Worm (Caenorhabditis elegans) whole organism, late embryonic: ENCODE data around the gene sra-3.

Source experiments
- K09A11.1 ChIP-seq: sonication (generic microtip); optimal IDR thresholded peaks from 2 replicates; lab custom pipeline; 2017; ENCODE audit warnings: antibody characterized with exemption, mild to moderate bottlenecking, missing genetic modification characterization, missing compliant biosample characterization; ENCODE audit not compliant: insufficient read depth
- Y22D7AL.16 ChIP-seq: sonication (generic microtip); optimal IDR thresholded peaks from 2 replicates; lab custom pipeline; 2016; ENCODE audit warnings: missing genetic modification characterization, missing compliant biosample characterization
- ceh-14 ChIP-seq: sonication (generic microtip); optimal IDR thresholded peaks from 2 replicates; lab custom pipeline; 2016; ENCODE audit warnings: missing genotype, missing genetic modification characterization, missing compliant biosample characterization
- ceh-2 ChIP-seq: sonication (generic microtip); optimal IDR thresholded peaks from 2 replicates; lab custom pipeline; 2016; ENCODE audit warnings: missing genotype, missing genetic modification characterization, missing compliant biosample characterization
- ceh-22 ChIP-seq: sonication (generic microtip); optimal IDR thresholded peaks from 2 replicates; lab custom pipeline; 2017; ENCODE audit warnings: missing biosample characterization, missing genetic modification characterization
- ceh-24 ChIP-seq: sonication (generic microtip); optimal IDR thresholded peaks from 2 replicates; lab custom pipeline; 2016; ENCODE audit warnings: mild to moderate bottlenecking, missing genetic modification characterization, missing compliant biosample characterization
- ceh-30 ChIP-seq: fragments of 150-350 bp; optimal IDR thresholded peaks from 2 replicates; lab custom pipeline; 2014; ENCODE audit warnings: missing biosample characterization, missing genetic modification characterization
- ceh-31 ChIP-seq: sonication (generic microtip); optimal IDR thresholded peaks from 2 replicates; lab custom pipeline; 2016; ENCODE audit warnings: missing genetic modification characterization, missing compliant biosample characterization
- ceh-45 ChIP-seq: fragments of 200-800 bp; sonication (Bioruptor generic); IDR thresholded peaks from 2 replicates; pipeline ENCODE4 v1.3.6; 2022; ENCODE audit warnings: missing genetic modification reagents, missing genetic modification characterization, missing compliant biosample characterization
- ceh-9 ChIP-seq: sonication (generic microtip); optimal IDR thresholded peaks from 2 replicates; lab custom pipeline; 2016; ENCODE audit warnings: mild to moderate bottlenecking, missing genetic modification characterization, inconsistent platforms, missing compliant biosample characterization
- che-1 ChIP-seq: sonication (generic microtip); optimal IDR thresholded peaks from 2 replicates; lab custom pipeline; 2016; ENCODE audit warnings: mild to moderate bottlenecking, missing genetic modification characterization, missing compliant biosample characterization
- dmd-4 ChIP-seq: sonication (generic microtip); optimal IDR thresholded peaks from 2 replicates; lab custom pipeline; 2016; ENCODE audit warnings: borderline replicate concordance, missing genetic modification characterization, missing compliant biosample characterization
- dve-1 ChIP-seq: sonication (generic microtip); optimal IDR thresholded peaks from 2 replicates; lab custom pipeline; 2017; ENCODE audit warnings: antibody characterized with exemption, mild to moderate bottlenecking, missing genetic modification characterization, missing compliant biosample characterization
- elt-2 ChIP-seq: sonication (generic microtip); optimal IDR thresholded peaks from 2 replicates; lab custom pipeline; 2016; ENCODE audit warnings: missing genetic modification reagents, missing genetic modification characterization, missing compliant biosample characterization
- fkh-10 ChIP-seq: fragments of 150-350 bp; optimal IDR thresholded peaks from 2 replicates; lab custom pipeline; 2014; ENCODE audit warnings: missing biosample characterization, missing genetic modification reagents, missing genetic modification characterization
- gmeb-2 ChIP-seq: sonication (generic microtip); optimal IDR thresholded peaks from 2 replicates; lab custom pipeline; 2016; ENCODE audit warnings: missing genetic modification characterization, inconsistent platforms, missing compliant biosample characterization
- hlh-13 ChIP-seq: fragments of 200-800 bp; sonication (Bioruptor generic); optimal IDR thresholded peaks from 2 replicates; lab custom pipeline; 2018; ENCODE audit warnings: mild to moderate bottlenecking, missing genetic modification characterization, missing compliant biosample characterization
- hlh-15 ChIP-seq: sonication (generic microtip); optimal IDR thresholded peaks from 2 replicates; lab custom pipeline; 2016; ENCODE audit warnings: missing genetic modification characterization, missing compliant biosample characterization
- hlh-6 ChIP-seq: sonication (generic microtip); optimal IDR thresholded peaks from 2 replicates; lab custom pipeline; 2016; ENCODE audit warnings: missing genotype, missing genetic modification characterization, missing compliant biosample characterization
- hlh-8 ChIP-seq: sonication (generic microtip); optimal IDR thresholded peaks from 2 replicates; lab custom pipeline; 2016; ENCODE audit warnings: missing genotype, missing genetic modification characterization, missing compliant biosample characterization
- lim-6 ChIP-seq: sonication (generic microtip); optimal IDR thresholded peaks from 2 replicates; lab custom pipeline; 2016; ENCODE audit warnings: missing genetic modification characterization, missing compliant biosample characterization
- nfya-1 ChIP-seq: sonication (generic microtip); optimal IDR thresholded peaks from 2 replicates; lab custom pipeline; 2017; ENCODE audit warnings: missing genetic modification characterization, mild to moderate bottlenecking, missing compliant biosample characterization, antibody characterized with exemption, moderate library complexity
- nhr-11 ChIP-seq: fragments of 150-350 bp; optimal IDR thresholded peaks from 2 replicates; lab custom pipeline; 2014; ENCODE audit warnings: missing biosample characterization, missing genetic modification characterization
- pha-2 ChIP-seq: sonication (generic microtip); optimal IDR thresholded peaks from 2 replicates; lab custom pipeline; 2017; ENCODE audit warnings: mild to moderate bottlenecking, missing genetic modification characterization, missing compliant biosample characterization
- ref-2 ChIP-seq: sonication (generic microtip); optimal IDR thresholded peaks from 2 replicates; lab custom pipeline; 2016; ENCODE audit warnings: missing genetic modification characterization, missing compliant biosample characterization
- rnt-1 ChIP-seq: sonication (generic microtip); optimal IDR thresholded peaks from 2 replicates; lab custom pipeline; 2016; ENCODE audit warnings: missing genetic modification characterization, missing compliant biosample characterization
- sdc-2 ChIP-seq: sonication (generic microtip); optimal IDR thresholded peaks from 2 replicates; lab custom pipeline; 2016; ENCODE audit warnings: missing genotype, missing genetic modification characterization, missing compliant biosample characterization
- sox-2 ChIP-seq: fragments of 200-800 bp; sonication (Bioruptor generic); IDR thresholded peaks from 2 replicates; pipeline ENCODE4 v1.3.6; 2022; ENCODE audit warnings: missing genetic modification reagents, missing genetic modification characterization, missing compliant biosample characterization
- tbx-2 ChIP-seq: sonication (generic microtip); optimal IDR thresholded peaks from 2 replicates; lab custom pipeline; 2016; ENCODE audit warnings: missing genetic modification characterization, missing compliant biosample characterization
- ttx-3 ChIP-seq: sonication (generic microtip); optimal IDR thresholded peaks from 2 replicates; lab custom pipeline; 2016; ENCODE audit warnings: missing genetic modification reagents, missing genetic modification characterization, missing compliant biosample characterization
- unc-3 ChIP-seq, 2 experiments: fragments of 200-800 bp in 1 of 2; sonication (Bioruptor generic) in 1 of 2; sonication (generic microtip) in 1 of 2; conservative IDR thresholded peaks in 1 of 2; optimal IDR thresholded peaks in 1 of 2; 2 replicates each; pipeline versions ENCODE4 v1.3.6 to Lab custom; 2016 to 2022; ENCODE audit warnings: missing compliant biosample characterization in 2 of 2, missing genetic modification characterization in 2 of 2, missing genetic modification reagents in 1 of 2
- unc-42 ChIP-seq: sonication (generic microtip); optimal IDR thresholded peaks from 2 replicates; lab custom pipeline; 2016; ENCODE audit warnings: missing genotype, missing genetic modification characterization, missing compliant biosample characterization
- unc-55 ChIP-seq: sonication (generic microtip); optimal IDR thresholded peaks from 2 replicates; lab custom pipeline; 2017; ENCODE audit warnings: missing biosample characterization, missing genetic modification reagents, missing genetic modification characterization
- unc-86 ChIP-seq: sonication (generic microtip); optimal IDR thresholded peaks from 2 replicates; lab custom pipeline; 2016; ENCODE audit warnings: missing genetic modification characterization, missing compliant biosample characterization
- zip-5 ChIP-seq: sonication (generic microtip); optimal IDR thresholded peaks from 2 replicates; lab custom pipeline; 2016; ENCODE audit warnings: missing genetic modification characterization, missing compliant biosample characterization

The sra-3 gene

ce11 chrII:9497309-9497708 lies 43.3 kb downstream of the sra-3 start:
- TF ChIP-seq ceh-31 (tag; lab: Kevin White, UChicago) = peak; percentile 18
- TF ChIP-seq rnt-1 (tag; lab: Kevin White, UChicago) = no peak
- peak; percentile 75 for TF ChIP-seq unc-42 (tag; lab: Kevin White, UChicago)
- TF ChIP-seq ceh-14 (tag; lab: Kevin White, UChicago) = peak; percentile 13
- peak; percentile 1 for TF ChIP-seq lim-6 (tag; lab: Kevin White, UChicago)
- TF ChIP-seq, all 69 proteins: peak for 4

- TF ChIP-seq gmeb-2 (tag; lab: Kevin White, UChicago) (no peak), hlh-15 (tag; lab: Kevin White, UChicago) (no peak), nhr-11 (tag; lab: Kevin White, UChicago) (no peak), ttx-3 (tag; lab: Kevin White, UChicago) (no peak), zip-5 (no peak), unc-86 (no peak), hlh-6 (tag; lab: Kevin White, UChicago) (no peak), pha-2 (tag; lab: Kevin White, UChicago) (no peak)
These were observed 47.2 kb downstream of the sra-3 start for ce11 chrII:9493242-9494058.

ce11 chrII:9491045-9491444 lies 49.6 kb downstream of the sra-3 start:
- TF ChIP-seq ref-2 (tag; lab: Kevin White, UChicago) (peak; percentile 60), ceh-9 (no peak), hlh-13 (GFP tag; lab: Kevin White, UChicago) (no peak), elt-2 (tag; lab: Kevin White, UChicago) (peak; percentile 48), sox-2 (GFP tag; lab: Robert Waterston, UW) (peak; percentile 32; the same call in 1 of the 2 replicates), dve-1 (tag; lab: Kevin White, UChicago) (no peak), rnt-1 (tag; lab: Kevin White, UChicago) (peak; percentile 52), ceh-22 (tag; lab: Kevin White, UChicago) (peak; percentile 29), nfya-1 (tag; lab: Kevin White, UChicago) (peak; percentile 31), unc-55 (GFP tag; lab: Kevin White, UChicago) (peak; percentile 51), ceh-31 (tag; lab: Kevin White, UChicago) (peak; percentile 29), tbx-2 (peak; percentile 31), ceh-2 (tag; lab: Kevin White, UChicago) (peak; percentile 36), hlh-15 (tag; lab: Kevin White, UChicago) (no peak), hlh-8 (tag; lab: Kevin White, UChicago) (peak; percentile 31)

- TF ChIP-seq hlh-15 (tag; lab: Kevin White, UChicago) (no peak), ceh-14 (tag; lab: Kevin White, UChicago) (no peak), ceh-31 (tag; lab: Kevin White, UChicago) (no peak), unc-3 (GFP tag; conservative IDR thresholded peaks at IDR 0.05; lab: Robert Waterston, UW) (no peak), unc-3 (tag; optimal IDR thresholded peaks at IDR 0.05; lab: Kevin White, UChicago) (no peak), che-1 (tag; lab: Kevin White, UChicago) (no peak), hlh-13 (GFP tag; lab: Kevin White, UChicago) (no peak), fkh-10 (GFP tag; lab: Kevin White, UChicago) (no peak), ceh-30 (tag; lab: Kevin White, UChicago) (no peak), unc-42 (tag; lab: Kevin White, UChicago) (no peak), hlh-6 (tag; lab: Kevin White, UChicago) (no peak), Y22D7AL.16 (tag; lab: Kevin White, UChicago) (no peak), dmd-4 (tag; lab: Kevin White, UChicago) (no peak), ceh-45 (GFP tag; lab: Robert Waterston, UW) (no peak), ceh-24 (no peak), K09A11.1 (tag; lab: Kevin White, UChicago) (no peak), sdc-2 (tag; lab: Kevin White, UChicago) (no peak)
These were observed 50.0 kb downstream of the sra-3 start for ce11 chrII:9490589-9490988.
